Worm (Caenorhabditis elegans): Measurements from ENCODE around the gene srx-66.

DNA sequence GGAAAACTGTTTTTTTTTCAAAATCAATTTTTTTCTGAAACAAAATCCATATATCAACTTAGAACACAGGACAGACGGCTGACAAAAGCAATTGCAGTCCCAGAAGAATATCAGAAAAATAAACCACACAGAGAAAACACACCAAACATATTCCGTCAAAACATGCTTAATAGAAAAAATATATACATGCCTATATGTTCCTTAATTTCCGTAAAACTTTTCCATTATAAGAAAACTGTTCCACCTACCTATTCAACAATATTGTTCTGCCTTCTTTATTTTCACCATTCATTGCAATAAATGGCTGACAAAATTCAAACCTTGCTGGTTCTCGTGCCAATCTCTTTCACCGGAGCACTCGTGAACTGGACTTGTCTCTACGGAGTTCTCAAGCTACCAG is 11.9 kb downstream of the srx-66 start, which contains the start of gene srx-63:
- no peak for TF ChIP-seq ama-1 (optimal IDR thresholded peaks at IDR 0.05)
- no peak for TF ChIP-seq F13C5.2 (tag; optimal IDR thresholded peaks at IDR 0.05)
- no peak for TF ChIP-seq ceh-36 (tag; optimal IDR thresholded peaks at IDR 0.05)
- TF ChIP-seq scrt-1 (GFP tag; IDR thresholded peaks at IDR 0.05): no peak
- no peak for TF ChIP-seq aly-1 (tag; optimal IDR thresholded peaks at IDR 0.05)
- TF ChIP-seq ceh-13 (GFP tag; optimal IDR thresholded peaks at IDR 0.05): no peak
- TF ChIP-seq B0310.2 (tag; optimal IDR thresholded peaks at IDR 0.05): no peak
- no peak for TF ChIP-seq pes-1 (GFP tag; IDR thresholded peaks at IDR 0.05)
- TF ChIP-seq hmg-4 (GFP tag; optimal IDR thresholded peaks at IDR 0.05): no peak

Data from whole organism, early embryonic.